Worm (Caenorhabditis elegans) whole organism, mixed stage, embryonic: Measurements from ENCODE around the gene H35N09.1.

ENCODE experiments used
- M03D4.4 ChIP-seq: sonication (generic microtip); optimal IDR thresholded peaks from 2 replicates; lab custom pipeline; 2017; ENCODE audit warnings: mild to moderate bottlenecking, missing genetic modification characterization, missing compliant biosample characterization
- bed-3 ChIP-seq: fragments of 200-800 bp; sonication (Bioruptor generic); optimal IDR thresholded peaks from 3 replicates; lab custom pipeline; 2018; ENCODE audit warnings: mild to moderate bottlenecking, missing genetic modification characterization, moderate library complexity, missing compliant biosample characterization
- blmp-1 ChIP-seq: fragments of 150-350 bp; optimal IDR thresholded peaks from 2 replicates; lab custom pipeline; 2014; ENCODE audit warnings: missing biosample characterization, missing genetic modification characterization
- ceh-43 ChIP-seq: fragments of 200-800 bp; sonication (Bioruptor generic); optimal IDR thresholded peaks from 2 replicates; lab custom pipeline; 2018; ENCODE audit warnings: mild to moderate bottlenecking, missing genetic modification characterization, moderate library complexity, missing compliant biosample characterization
- ceh-83 ChIP-seq: fragments of 200-800 bp; sonication (Bioruptor generic); optimal IDR thresholded peaks from 2 replicates; lab custom pipeline; 2018; ENCODE audit warnings: mild to moderate bottlenecking, missing genetic modification characterization, missing compliant biosample characterization
- elt-3 ChIP-seq: fragments of 150-350 bp; optimal IDR thresholded peaks from 2 replicates; lab custom pipeline; 2014; ENCODE audit warnings: missing biosample characterization, missing genetic modification characterization
- ham-2 ChIP-seq: fragments of 200-800 bp; sonication (Bioruptor generic); optimal IDR thresholded peaks from 2 replicates; lab custom pipeline; 2018; ENCODE audit warnings: mild to moderate bottlenecking, missing genetic modification characterization, missing compliant biosample characterization
- mep-1 ChIP-seq: fragments of 150-350 bp; optimal IDR thresholded peaks from 2 replicates; lab custom pipeline; 2017; ENCODE audit warnings: missing biosample characterization, missing genetic modification reagents, missing genetic modification characterization, inconsistent platforms
- nhr-28 ChIP-seq: fragments of 150-350 bp; optimal IDR thresholded peaks from 2 replicates; lab custom pipeline; 2014; ENCODE audit warnings: missing biosample characterization, missing genetic modification characterization
- tbx-8 ChIP-seq: fragments of 200-800 bp; sonication (Bioruptor generic); optimal IDR thresholded peaks from 2 replicates; lab custom pipeline; 2018; ENCODE audit warnings: mild to moderate bottlenecking, missing genetic modification characterization, moderate library complexity, missing compliant biosample characterization

DNA sequence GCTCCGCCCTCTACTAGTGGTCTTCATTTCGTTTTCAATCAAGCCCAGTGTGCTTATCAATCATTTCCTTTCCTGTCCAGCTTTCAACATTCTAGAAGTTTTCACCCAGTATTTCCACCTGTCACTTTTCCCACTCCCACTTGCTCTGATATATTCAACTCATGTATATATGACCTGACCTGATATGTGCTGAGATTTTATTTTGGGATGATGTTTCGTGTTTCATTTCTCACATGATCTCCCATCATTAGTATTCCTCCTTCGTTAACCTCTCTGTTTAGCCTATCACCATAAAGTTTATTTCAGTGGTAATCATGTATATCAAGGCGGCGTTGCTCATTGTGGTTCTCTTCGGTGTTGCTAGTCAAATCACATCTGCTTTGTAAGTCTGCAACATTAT lies 12.3 kb upstream of the H35N09.1 start, which contains the start of gene nlp-7:
- TF ChIP-seq mep-1 (tag; lab: Kevin White, UChicago) (no peak), ceh-83 (GFP tag; lab: Kevin White, UChicago) (no peak), tbx-8 (no peak), ceh-43 (GFP tag; lab: Kevin White, UChicago) (no peak), elt-3 (tag; lab: Kevin White, UChicago) (no peak), ham-2 (GFP tag; lab: Kevin White, UChicago) (no peak), blmp-1 (no peak), M03D4.4 (no peak), nhr-28 (no peak), bed-3 (no peak)
